Worm (Caenorhabditis elegans): ENCODE results near the gene Y57G11C.3.
A peak's percentile ranks its signal among the peaks of the same experiment; 100 is the strongest.

Gene Y57G11C.3

DNA sequence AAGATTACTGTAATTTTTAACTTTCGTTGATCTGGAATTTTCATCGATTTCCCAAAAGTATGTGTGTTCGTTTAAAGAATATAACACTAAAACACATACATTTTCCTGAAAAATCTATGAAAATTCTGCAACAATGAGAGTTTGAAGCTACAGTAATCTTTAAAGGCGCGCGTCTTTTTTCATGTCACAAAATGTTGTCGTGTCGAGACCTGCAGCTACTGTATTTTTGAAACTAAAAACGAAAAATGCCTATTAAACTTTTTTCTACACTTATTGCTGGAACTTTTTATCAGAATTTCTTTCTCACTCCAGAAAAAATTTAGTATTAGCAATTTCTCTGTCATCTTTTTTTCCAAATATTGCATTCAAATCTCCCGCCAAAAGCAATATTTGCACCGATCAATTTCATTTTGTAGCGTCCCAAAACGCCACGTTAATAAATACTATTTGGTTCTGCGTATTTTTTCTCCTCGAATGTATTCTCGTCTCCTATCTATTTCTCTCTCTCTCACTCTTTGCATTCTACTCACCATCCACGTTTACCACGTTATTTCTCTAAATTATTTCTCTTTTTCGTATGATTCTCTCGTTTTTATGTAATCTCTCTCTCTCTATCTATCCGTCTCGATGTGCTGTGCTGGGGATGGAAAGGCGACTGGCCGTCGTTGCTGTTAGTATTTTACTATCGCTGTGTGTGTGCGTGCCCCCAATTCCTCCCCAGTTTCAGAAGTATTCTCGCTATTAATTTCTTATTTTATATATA is 18.6 kb downstream of the Y57G11C.3 start, which contains the start of gene melo-1 (continued):
- TF ChIP-seq cey-2 (tag; optimal IDR thresholded peaks at IDR 0.05; ENCODE audit: borderline replicate concordance, insufficient read depth) (no peak), fos-1 (tag; optimal IDR thresholded peaks at IDR 0.05) (no peak), F10B5.3 (tag; optimal IDR thresholded peaks at IDR 0.05) (no peak), rbr-2 (tag; optimal IDR thresholded peaks at IDR 0.05) (no peak), madf-9 (GFP tag; conservative IDR thresholded peaks at IDR 0.05) (no peak), Y75B8A.6 (GFP tag; IDR thresholded peaks at IDR 0.05) (no peak), zag-1 (tag; optimal IDR thresholded peaks at IDR 0.05) (no peak), spr-3 (GFP tag; optimal IDR thresholded peaks at IDR 0.05) (no peak), Y5F2A.4 (GFP tag; optimal IDR thresholded peaks at IDR 0.05) (no peak), T20F7.1 (GFP tag; optimal IDR thresholded peaks at IDR 0.05) (no peak), vab-7 (GFP tag; IDR thresholded peaks at IDR 0.05) (no peak), nhr-48 (tag; optimal IDR thresholded peaks at IDR 0.05) (no peak), ceh-62 (tag; optimal IDR thresholded peaks at IDR 0.05) (no peak), egl-43 (GFP tag; IDR thresholded peaks at IDR 0.05) (no peak), dve-1 (tag; optimal IDR thresholded peaks at IDR 0.05; ENCODE audit: insufficient read depth) (peak; percentile 74), zip-11 (GFP tag; IDR thresholded peaks at IDR 0.05) (no peak), egl-27 (tag; optimal IDR thresholded peaks at IDR 0.05) (no peak), nhr-28 (tag; optimal IDR thresholded peaks at IDR 0.05) (peak; percentile 50), unc-39 (tag; optimal IDR thresholded peaks at IDR 0.05) (no peak), F37D6.2 (tag; optimal IDR thresholded peaks at IDR 0.05) (no peak), nhr-237 (tag; optimal IDR thresholded peaks at IDR 0.05) (no peak), T26A8.4 (GFP tag; IDR thresholded peaks at IDR 0.05) (0 out of 2 replicates have a peak, but pooled peaks have one; percentile 12), fkh-10 (GFP tag; optimal IDR thresholded peaks at IDR 0.05) (no peak), nhr-10 (tag; optimal IDR thresholded peaks at IDR 0.05) (no peak), F44E2.7 (GFP tag; IDR thresholded peaks at IDR 0.05) (no peak), lsy-2 (tag; optimal IDR thresholded peaks at IDR 0.05) (peak in 1 of 2 experiments; percentile 60), ceh-28 (tag; optimal IDR thresholded peaks at IDR 0.05) (no peak), D1046.2 (GFP tag; IDR thresholded peaks at IDR 0.05) (no peak), hlh-30 (tag; optimal IDR thresholded peaks at IDR 0.05; ENCODE audit: insufficient read depth) (peak; percentile 27), aha-1 (tag) (peak; percentile 18), dpl-1 (GFP tag; optimal IDR thresholded peaks at IDR 0.05) (peak; percentile 41), daf-19 (GFP tag; conservative IDR thresholded peaks at IDR 0.05) (no peak), ceh-44 (GFP tag; IDR thresholded peaks at IDR 0.05) (no peak)

DNA sequence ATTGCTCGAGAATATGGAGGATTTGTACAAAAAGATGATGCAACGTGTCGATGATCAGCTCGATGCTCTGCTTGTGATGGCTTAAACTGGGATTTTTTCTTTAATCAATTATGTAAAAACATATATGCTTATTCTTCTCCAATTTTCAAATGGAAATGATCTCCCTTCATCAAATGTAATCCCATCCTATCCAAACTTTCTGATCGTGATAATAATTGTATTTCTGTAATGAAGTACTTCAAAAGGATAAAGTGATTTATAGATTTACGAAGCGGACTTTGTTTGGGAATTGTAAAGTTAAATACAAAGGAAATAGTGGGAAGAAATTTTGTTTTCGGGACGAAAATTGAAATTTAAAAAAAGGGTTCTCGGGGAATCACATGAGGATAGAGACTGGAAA is 22.6 kb downstream of the Y57G11C.3 start:
- TF ChIP-seq mep-1 (tag; optimal IDR thresholded peaks at IDR 0.05) (peak; percentile 63), nhr-42 (GFP tag; IDR thresholded peaks at IDR 0.05) (no peak), duxl-1 (tag; optimal IDR thresholded peaks at IDR 0.05; ENCODE audit: poor library complexity) (no peak), F49E8.2 (tag; optimal IDR thresholded peaks at IDR 0.05; ENCODE audit: borderline replicate concordance) (no peak), nhr-102 (tag; optimal IDR thresholded peaks at IDR 0.05) (peak; percentile 7), pha-4 (GFP tag; IDR thresholded peaks at IDR 0.05) (peak; percentile 41; the same call in 1 of the 2 replicates), pha-4 (tag; optimal IDR thresholded peaks at IDR 0.05) (no peak), snpc-1.2 (GFP tag; IDR thresholded peaks at IDR 0.05) (peak; percentile 72), ama-1 (optimal IDR thresholded peaks at IDR 0.05) (peak; percentile 31), lin-38 (GFP tag; IDR thresholded peaks at IDR 0.05) (0 out of 2 replicates have a peak, but pooled peaks have one; percentile 17), dve-1 (tag; optimal IDR thresholded peaks at IDR 0.05; ENCODE audit: insufficient read depth) (peak; percentile 9), daf-16 (GFP tag; optimal IDR thresholded peaks at IDR 0.05) (no peak), daf-16 (tag; optimal IDR thresholded peaks at IDR 0.05) (peak; percentile 39)

Data from whole organism, L4 larva.